Fruit fly (Drosophila melanogaster) whole organism, prepupa: ENCODE measurements around the gene lsn.

Experiments used
- CG11902 ChIP-seq: fragments of 200-800 bp; sonication (Bioruptor generic); optimal IDR thresholded peaks from 3 replicates; lab custom pipeline; 2016; ENCODE audit warnings: missing biosample characterization, missing genetic modification characterization
- CG1621 ChIP-seq: fragments of 200-800 bp; sonication (Bioruptor generic); optimal IDR thresholded peaks from 3 replicates; lab custom pipeline; 2018; ENCODE audit warnings: missing biosample characterization, mild to moderate bottlenecking, missing genetic modification characterization
- CG32006 ChIP-seq: fragments of 200-800 bp; sonication (Bioruptor generic); optimal IDR thresholded peaks from 3 replicates; lab custom pipeline; 2017; ENCODE audit warnings: missing biosample characterization, mild to moderate bottlenecking, missing genetic modification characterization
- CG6792 ChIP-seq: fragments of 200-800 bp; sonication (Bioruptor generic); optimal IDR thresholded peaks from 3 replicates; lab custom pipeline; 2016; ENCODE audit warnings: missing biosample characterization, missing genetic modification characterization
- Sox102F ChIP-seq: fragments of 200-800 bp; sonication (Bioruptor generic); optimal IDR thresholded peaks from 2 replicates; lab custom pipeline; 2016; ENCODE audit warnings: missing biosample characterization, mild to moderate bottlenecking, missing genetic modification characterization
- dac ChIP-seq: fragments of 200-800 bp; sonication (Bioruptor generic); optimal IDR thresholded peaks from 2 replicates; lab custom pipeline; 2017; ENCODE audit warnings: missing biosample characterization, mild to moderate bottlenecking, missing genetic modification characterization
- dsx ChIP-seq: fragments of 200-800 bp; optimal IDR thresholded peaks from 3 replicates; lab custom pipeline; 2019; ENCODE audit warnings: missing biosample characterization, mild to moderate bottlenecking, missing genetic modification characterization, moderate library complexity; ENCODE audit not compliant: poor library complexity, severe bottlenecking
- lz ChIP-seq: fragments of 200-800 bp; sonication (Bioruptor generic); optimal IDR thresholded peaks from 3 replicates; lab custom pipeline; 2016; ENCODE audit warnings: missing biosample characterization, missing genetic modification characterization
- net ChIP-seq: fragments of 200-800 bp; sonication (Bioruptor generic); optimal IDR thresholded peaks from 3 replicates; lab custom pipeline; 2016; ENCODE audit warnings: missing biosample characterization, missing genetic modification characterization
- topi ChIP-seq: fragments of 200-800 bp; sonication (Bioruptor generic); optimal IDR thresholded peaks from 3 replicates; lab custom pipeline; 2016; ENCODE audit warnings: missing biosample characterization, missing genetic modification characterization

DNA sequence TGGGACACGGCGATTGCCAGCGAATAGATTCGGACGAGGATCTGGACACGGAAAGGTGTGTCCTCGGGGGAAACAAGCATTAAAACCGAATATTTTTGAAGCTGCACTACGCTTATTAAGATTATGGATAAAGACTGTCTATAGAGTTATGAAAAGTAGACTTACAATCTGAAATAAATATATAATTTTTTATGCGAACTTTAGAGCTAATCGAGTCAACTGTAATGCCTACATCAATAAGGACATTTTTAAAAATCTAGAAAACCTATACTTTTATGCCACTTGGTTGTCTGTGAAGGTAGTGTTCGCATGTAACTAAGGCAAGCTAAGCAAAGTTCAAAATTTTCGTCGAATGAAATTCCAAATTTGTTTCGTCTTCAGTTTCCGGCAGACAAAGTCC is 8.5 kb downstream of the lsn start, which contains the start of gene CG31178:
- TF ChIP-seq Sox102F (GFP tag; lab: Kevin White, UChicago), result no peak
- TF ChIP-seq dac (GFP tag; lab: Kevin White, UChicago), result no peak
- no peak for TF ChIP-seq CG11902
- no peak for TF ChIP-seq CG6792
- TF ChIP-seq net (GFP tag; lab: Kevin White, UChicago), result no peak
- no peak for TF ChIP-seq lz
- no peak for TF ChIP-seq CG32006
- no peak for TF ChIP-seq dsx
- TF ChIP-seq CG1621 (tag; lab: Kevin White, UChicago), result no peak
- TF ChIP-seq topi (GFP tag; lab: Kevin White, UChicago), result no peak
